Worm (Caenorhabditis elegans): ENCODE data around the gene BE10.3.

The BE10.3 gene

ce11 chrIII:12784854-12785253 is 23.0 kb upstream of the BE10.3 start, which contains the start of gene lgc-37:
Gene lgc-37, plus strand, starts transcription at chrIII:12785154.
- TF ChIP-seq lin-13 (GFP tag; optimal IDR thresholded peaks at IDR 0.05), result no peak
- no peak for TF ChIP-seq nhr-11 (tag; optimal IDR thresholded peaks at IDR 0.05)
- no peak for TF ChIP-seq egl-13 (tag; optimal IDR thresholded peaks at IDR 0.05)

ce11 chrIII:12785427-12785826 is 22.4 kb upstream of the BE10.3 start:
- TF ChIP-seq tbx-2 (tag; optimal IDR thresholded peaks at IDR 0.05), result no peak
- TF ChIP-seq xbp-1 (tag; optimal IDR thresholded peaks at IDR 0.05), result no peak
- no peak for TF ChIP-seq egl-13 (tag; optimal IDR thresholded peaks at IDR 0.05)
- TF ChIP-seq elt-3 (tag; optimal IDR thresholded peaks at IDR 0.05), result no peak
- TF ChIP-seq ceh-8 (GFP tag; optimal IDR thresholded peaks at IDR 0.05), result no peak

- TF ChIP-seq sup-37 (GFP tag; optimal IDR thresholded peaks at IDR 0.05) (no peak), nhr-90 (tag; optimal IDR thresholded peaks at IDR 0.05; ENCODE audit: poor library complexity) (no peak), unc-86 (tag; optimal IDR thresholded peaks at IDR 0.05) (no peak), egl-13 (tag; optimal IDR thresholded peaks at IDR 0.05) (no peak), sptf-1 (tag; optimal IDR thresholded peaks at IDR 0.05) (no peak), nhr-28 (tag; optimal IDR thresholded peaks at IDR 0.05) (no peak), ceh-88 (GFP tag; IDR thresholded peaks at IDR 0.05) (no peak), ceh-8 (GFP tag; optimal IDR thresholded peaks at IDR 0.05) (no peak), snpc-4 (tag; optimal IDR thresholded peaks at IDR 0.05) (no peak), ztf-4 (tag; optimal IDR thresholded peaks at IDR 0.05) (no peak), fkh-10 (GFP tag; optimal IDR thresholded peaks at IDR 0.05) (no peak), pqm-1 (tag; optimal IDR thresholded peaks at IDR 0.05) (no peak)
Measured at ce11 chrIII:12788239-12788638, 19.6 kb upstream of the BE10.3 start.

ce11 chrIII:12789420-12789819 is 18.4 kb upstream of the BE10.3 start, which contains the start of gene BE10.1:
Gene BE10.1, minus strand, starts transcription at chrIII:12789520.
- TF ChIP-seq xbp-1 (tag; optimal IDR thresholded peaks at IDR 0.05), result no peak
- no peak for TF ChIP-seq C16A3.4 (tag; optimal IDR thresholded peaks at IDR 0.05)
- TF ChIP-seq efl-1 (optimal IDR thresholded peaks at IDR 0.05), result no peak
- TF ChIP-seq efl-1 (GFP tag; optimal IDR thresholded peaks at IDR 0.05 in 1 of 2), result no peak
- TF ChIP-seq elt-2 (tag; optimal IDR thresholded peaks at IDR 0.05), result no peak
- no peak for TF ChIP-seq hlh-17 (GFP tag; optimal IDR thresholded peaks at IDR 0.05; ENCODE audit: borderline replicate concordance)
- TF ChIP-seq tlp-1 (tag; optimal IDR thresholded peaks at IDR 0.05), result no peak
- no peak for TF ChIP-seq nhr-12 (tag; optimal IDR thresholded peaks at IDR 0.05)
- no peak for TF ChIP-seq lin-39 (tag; optimal IDR thresholded peaks at IDR 0.05)
- TF ChIP-seq vab-15 (tag; optimal IDR thresholded peaks at IDR 0.05), result no peak
- TF ChIP-seq nhr-237 (tag; optimal IDR thresholded peaks at IDR 0.05), result no peak
- TF ChIP-seq lir-3 (tag; optimal IDR thresholded peaks at IDR 0.05; ENCODE audit: poor library complexity), result no peak
- no peak for TF ChIP-seq snu-23 (GFP tag; optimal IDR thresholded peaks at IDR 0.05)
- TF ChIP-seq skn-1 (tag; optimal IDR thresholded peaks at IDR 0.05), result no peak
- TF ChIP-seq blmp-1 (tag; optimal IDR thresholded peaks at IDR 0.05), result no peak

ce11 chrIII:12794200-12794599 is 13.6 kb upstream of the BE10.3 start:
- TF ChIP-seq nhr-85 (tag) (no peak), ets-5 (GFP tag; IDR thresholded peaks at IDR 0.05) (no peak)

ce11 chrIII:12798469-12798868 is 9.4 kb upstream of the BE10.3 start, which contains the start of gene agmo-1:
Gene agmo-1, minus strand, starts transcription at chrIII:12798569.
- TF ChIP-seq C16A3.4 (tag; optimal IDR thresholded peaks at IDR 0.05) (no peak), blmp-1 (tag; optimal IDR thresholded peaks at IDR 0.05) (peak; percentile 32)
